Fruit fly (Drosophila melanogaster) whole organism, embryonic: ENCODE measurements around the gene Cenp-C.

Source experiments
- B-H1 ChIP-seq: fragments of 200-800 bp; sonication (Bioruptor generic); IDR thresholded peaks from 3 replicates; pipeline ENCODE4 v1.3.6; 2022; ENCODE audit warnings: missing biosample characterization, missing genetic modification characterization
- CG12299 ChIP-seq: fragments of 200-800 bp; sonication (Bioruptor generic); optimal IDR thresholded peaks from 2 replicates; lab custom pipeline; 2018; ENCODE audit warnings: missing biosample characterization, mild to moderate bottlenecking, missing genetic modification characterization
- CG1233 ChIP-seq: fragments of 200-800 bp; sonication (Bioruptor generic); optimal IDR thresholded peaks from 4 replicates; lab custom pipeline; 2018; ENCODE audit warnings: missing biosample characterization, mild to moderate bottlenecking, missing genetic modification characterization
- CG12769 ChIP-seq: fragments of 200-800 bp; sonication (Bioruptor generic); optimal IDR thresholded peaks from 2 replicates; lab custom pipeline; 2019; ENCODE audit warnings: missing biosample characterization, mild to moderate bottlenecking, missing genetic modification characterization, moderate library complexity
- CG13287 ChIP-seq: fragments of 200-800 bp; sonication (Bioruptor generic); IDR thresholded peaks from 2 replicates; pipeline ENCODE4 v1.3.6; 2022; ENCODE audit warnings: missing biosample characterization, missing genetic modification characterization; ENCODE audit not compliant: partially characterized antibody
- CG13624 ChIP-seq: fragments of 200-800 bp; sonication (Bioruptor generic); optimal IDR thresholded peaks from 2 replicates; lab custom pipeline; 2016; ENCODE audit warnings: missing biosample characterization, missing genetic modification characterization
- CG14050 ChIP-seq: fragments of 200-800 bp; sonication (Bioruptor generic); IDR thresholded peaks from 3 replicates; pipeline ENCODE4 v1.3.6; 2022; ENCODE audit warnings: missing biosample characterization, missing genetic modification characterization
- CG14441 ChIP-seq: fragments of 200-800 bp; sonication (Bioruptor generic); IDR thresholded peaks from 2 replicates; pipeline ENCODE4 v1.3.6; 2022; ENCODE audit warnings: missing biosample characterization, missing genetic modification characterization
- CG14965 ChIP-seq: fragments of 200-800 bp; sonication (Bioruptor generic); optimal IDR thresholded peaks from 2 replicates; lab custom pipeline; 2016; ENCODE audit warnings: missing biosample characterization, missing genetic modification characterization, borderline replicate concordance
- CG17186 ChIP-seq: fragments of 200-800 bp; sonication (Bioruptor generic); optimal IDR thresholded peaks from 3 replicates; lab custom pipeline; 2017; ENCODE audit warnings: missing biosample characterization, missing genetic modification reagents, missing genetic modification characterization
- CG32767 ChIP-seq: fragments of 200-800 bp; sonication (Bioruptor generic); IDR thresholded peaks from 2 replicates; pipeline ENCODE4 v1.3.6; 2022; ENCODE audit warnings: missing biosample characterization, missing genetic modification characterization
- CG5953 ChIP-seq: fragments of 200-800 bp; sonication (Bioruptor generic); IDR thresholded peaks from 2 replicates; pipeline ENCODE4 v1.3.6; 2022; ENCODE audit warnings: missing biosample characterization, missing genetic modification characterization
- CG7987 ChIP-seq: fragments of 200-800 bp; sonication (Bioruptor generic); optimal IDR thresholded peaks from 2 replicates; lab custom pipeline; 2018; ENCODE audit warnings: missing biosample characterization, mild to moderate bottlenecking, missing genetic modification characterization, moderate library complexity
- CG9932 ChIP-seq: fragments of 200-800 bp; sonication (Bioruptor generic); IDR thresholded peaks from 2 replicates; pipeline ENCODE4 v1.3.6; 2022; ENCODE audit warnings: missing biosample characterization, missing genetic modification characterization
- Dad ChIP-seq: fragments of 200-800 bp; sonication (Bioruptor generic); optimal IDR thresholded peaks from 3 replicates; lab custom pipeline; 2016; ENCODE audit warnings: missing biosample characterization, missing genetic modification characterization
- Fer1 ChIP-seq: fragments of 200-800 bp; sonication (Bioruptor generic); optimal IDR thresholded peaks from 2 replicates; lab custom pipeline; 2017; ENCODE audit warnings: missing biosample characterization, mild to moderate bottlenecking, missing genetic modification characterization
- Fer3 ChIP-seq: fragments of 200-800 bp; sonication (Bioruptor generic); optimal IDR thresholded peaks from 2 replicates; lab custom pipeline; 2018; ENCODE audit warnings: missing biosample characterization, mild to moderate bottlenecking, missing genetic modification characterization, moderate library complexity
- Gug ChIP-seq: fragments of 200-800 bp; sonication (Bioruptor generic); IDR thresholded peaks from 4 replicates; pipeline ENCODE4 v1.3.6; 2022; ENCODE audit warnings: missing biosample characterization, missing genetic modification characterization
- HmgZ ChIP-seq: fragments of 200-800 bp; sonication (Bioruptor generic); optimal IDR thresholded peaks from 2 replicates; lab custom pipeline; 2018; ENCODE audit warnings: missing biosample characterization, mild to moderate bottlenecking, missing genetic modification characterization
- Opbp ChIP-seq: fragments of 200-800 bp; sonication (Bioruptor generic); IDR thresholded peaks from 3 replicates; pipeline ENCODE4 v1.3.6; 2022; ENCODE audit warnings: missing biosample characterization, missing genetic modification characterization; ENCODE audit not compliant: partially characterized antibody
- Sry-δ ChIP-seq: fragments of 200-800 bp; sonication (Bioruptor generic); optimal IDR thresholded peaks from 2 replicates; lab custom pipeline; 2016; ENCODE audit warnings: missing biosample characterization, missing genetic modification characterization
- Trl ChIP-seq, 3 experiments: fragments of >200 bp in 2 of 3; fragments of 200-800 bp in 1 of 3; sonication (Bioruptor generic) in 1 of 3; optimal IDR thresholded peaks; 2 replicates in 1 of 3; 3 replicates in 2 of 3; lab custom pipeline; 2016 to 2017; ENCODE audit warnings: missing biosample characterization in 1 of 3, missing genetic modification characterization in 1 of 3
- al ChIP-seq: fragments of 200-800 bp; sonication (Bioruptor generic); IDR thresholded peaks from 2 replicates; pipeline ENCODE4 v1.3.6; 2022; ENCODE audit warnings: missing biosample characterization, missing genetic modification characterization
- bab2 ChIP-seq: fragments of 200-800 bp; sonication (Bioruptor generic); optimal IDR thresholded peaks from 2 replicates; lab custom pipeline; 2016; ENCODE audit warnings: missing biosample characterization, missing genetic modification characterization
- dmrt11E ChIP-seq: fragments of 200-800 bp; sonication (Bioruptor generic); optimal IDR thresholded peaks from 3 replicates; lab custom pipeline; 2018; ENCODE audit warnings: missing biosample characterization, mild to moderate bottlenecking, missing genetic modification characterization, moderate library complexity
- exex ChIP-seq: fragments of 200-800 bp; sonication (Bioruptor generic); optimal IDR thresholded peaks from 4 replicates; lab custom pipeline; 2018; ENCODE audit warnings: missing biosample characterization, mild to moderate bottlenecking, missing genetic modification characterization, moderate library complexity
- grn ChIP-seq: fragments of 200-800 bp; sonication (Bioruptor generic); optimal IDR thresholded peaks from 3 replicates; lab custom pipeline; 2017; ENCODE audit warnings: missing biosample characterization, missing genetic modification characterization
- gro ChIP-seq: fragments of 200-800 bp; sonication (Bioruptor generic); optimal IDR thresholded peaks from 2 replicates; lab custom pipeline; 2016; ENCODE audit warnings: missing biosample characterization, missing genetic modification characterization
- gt ChIP-seq: fragments of 200-800 bp; sonication (Bioruptor generic); IDR thresholded peaks from 2 replicates; pipeline ENCODE4 v1.3.6; 2022; ENCODE audit warnings: missing biosample characterization, missing genetic modification characterization
- hkb ChIP-seq, 2 experiments: fragments of 200-800 bp in 1 of 2; fragments of >200 bp in 1 of 2; sonication (Bioruptor generic) in 1 of 2; IDR thresholded peaks in 1 of 2; optimal IDR thresholded peaks in 1 of 2; 2 replicates each; pipeline versions ENCODE4 v1.3.6 to Lab custom; 2017 to 2022; ENCODE audit warnings: missing biosample characterization in 1 of 2, missing genetic modification characterization in 1 of 2
- lab ChIP-seq: fragments of 200-800 bp; sonication (Bioruptor generic); optimal IDR thresholded peaks from 3 replicates; lab custom pipeline; 2017; ENCODE audit warnings: missing biosample characterization, missing genetic modification characterization, mild to moderate bottlenecking, moderate library complexity, missing genetic modification reagents
- mld ChIP-seq: fragments of 200-800 bp; sonication (Bioruptor generic); IDR thresholded peaks from 3 replicates; pipeline ENCODE4 v1.3.6; 2022; ENCODE audit warnings: missing biosample characterization, missing genetic modification characterization; ENCODE audit not compliant: partially characterized antibody
- pan ChIP-seq, 4 experiments: fragments of >200 bp in 3 of 4; fragments of 200-800 bp in 1 of 4; sonication (Bioruptor generic) in 1 of 4; optimal IDR thresholded peaks in 3 of 4; IDR thresholded peaks in 1 of 4; 2 replicates each; pipeline versions ENCODE4 v1.3.6 to Lab custom; 2017 to 2022; ENCODE audit warnings: missing biosample characterization in 2 of 4, missing genetic modification characterization in 2 of 4, mixed read lengths in 1 of 4
- ranshi ChIP-seq: fragments of 200-800 bp; sonication (Bioruptor generic); IDR thresholded peaks from 2 replicates; pipeline ENCODE4 v1.3.6; 2022; ENCODE audit warnings: missing biosample characterization, missing genetic modification characterization
- scrt ChIP-seq: fragments of 200-800 bp; sonication (Bioruptor generic); optimal IDR thresholded peaks from 2 replicates; lab custom pipeline; 2018; ENCODE audit warnings: missing biosample characterization, mild to moderate bottlenecking, missing genetic modification characterization, moderate library complexity
- sd ChIP-seq: fragments of 200-800 bp; sonication (Bioruptor generic); optimal IDR thresholded peaks from 3 replicates; lab custom pipeline; 2018; ENCODE audit warnings: missing biosample characterization, mild to moderate bottlenecking, missing genetic modification characterization, moderate library complexity
- sug ChIP-seq: fragments of 200-800 bp; optimal IDR thresholded peaks from 2 replicates; lab custom pipeline; 2019; ENCODE audit warnings: missing biosample characterization, mild to moderate bottlenecking, missing genetic modification characterization, moderate library complexity
- vnd ChIP-seq: fragments of 200-800 bp; sonication (Bioruptor generic); IDR thresholded peaks from 3 replicates; pipeline ENCODE4 v1.3.6; 2022; ENCODE audit warnings: missing biosample characterization, missing genetic modification characterization; ENCODE audit not compliant: partially characterized antibody

The Cenp-C gene

dm6 chr3R:8517752-8518185 lies 46.1 kb upstream of the Cenp-C start, which contains the start of gene CG11737 (continued):
- TF ChIP-seq hkb (optimal IDR thresholded peaks at IDR 0.05; lab: Kevin White, UChicago): no peak
- no peak for TF ChIP-seq hkb (GFP tag; IDR thresholded peaks at IDR 0.05; lab: Robert Waterston, UW)
- no peak for TF ChIP-seq pan (optimal IDR thresholded peaks at IDR 0.05; lab: Kevin White, UChicago)
- TF ChIP-seq pan (GFP tag; optimal IDR thresholded peaks at IDR 0.05 in 1 of 2, IDR thresholded peaks at IDR 0.05 in 1 of 2): no peak
- TF ChIP-seq CG17186 (GFP tag; lab: Kevin White, UChicago): peak; percentile 81
- TF ChIP-seq sd: no peak
- peak; percentile 72 for TF ChIP-seq CG13287
- TF ChIP-seq ranshi (GFP tag; lab: Robert Waterston, UW): no peak
- TF ChIP-seq Sry-δ (GFP tag; lab: Kevin White, UChicago): peak; percentile 67
- TF ChIP-seq CG5953: no peak
- TF ChIP-seq Opbp: peak; percentile 26; the same call in 1 of the 3 replicates
- TF ChIP-seq CG32767 (GFP tag; lab: Robert Waterston, UW): no peak
- no peak for TF ChIP-seq Dad (GFP tag; lab: Kevin White, UChicago)
- TF ChIP-seq CG14441 (GFP tag; lab: Robert Waterston, UW): no peak
- TF ChIP-seq Gug (GFP tag; lab: Robert Waterston, UW): no peak
- no peak for TF ChIP-seq bab2
- no peak for TF ChIP-seq Trl (optimal IDR thresholded peaks at IDR 0.05; lab: Kevin White, UChicago)
- no peak for TF ChIP-seq Trl (GFP tag; optimal IDR thresholded peaks at IDR 0.05; lab: Kevin White, UChicago)
- peak; percentile 3 for TF ChIP-seq CG13624 (GFP tag; lab: Kevin White, UChicago)
- no peak for TF ChIP-seq Fer3 (tag; lab: Kevin White, UChicago)
- no peak for TF ChIP-seq gro
- no peak for TF ChIP-seq B-H1 (GFP tag; lab: Robert Waterston, UW)
- TF ChIP-seq HmgZ: peak; percentile 50
- no peak for TF ChIP-seq dmrt11E
- TF ChIP-seq Fer1: no peak
- no peak for TF ChIP-seq CG1233 (GFP tag; lab: Kevin White, UChicago)
- no peak for TF ChIP-seq CG7987 (GFP tag; lab: Kevin White, UChicago)
- peak; percentile 69 for TF ChIP-seq scrt
- peak; percentile 69 for TF ChIP-seq vnd (GFP tag; lab: Robert Waterston, UW)
- no peak for TF ChIP-seq al (GFP tag; lab: Robert Waterston, UW)
- TF ChIP-seq gt: no peak
- no peak for TF ChIP-seq lab (GFP tag; lab: Kevin White, UChicago)
- TF ChIP-seq CG14965 (GFP tag; lab: Kevin White, UChicago): no peak
- no peak for TF ChIP-seq mld (GFP tag; lab: Robert Waterston, UW)

- TF ChIP-seq CG9932 (no peak), grn (GFP tag; lab: Kevin White, UChicago) (peak; percentile 16), sug (tag; lab: Kevin White, UChicago) (peak; percentile 81), CG14050 (no peak), exex (tag; lab: Kevin White, UChicago) (peak; percentile 91), vnd (GFP tag; lab: Robert Waterston, UW) (0 out of 3 replicates have a peak, but pooled peaks have one; percentile 21), CG12299 (tag; lab: Kevin White, UChicago) (no peak), CG12769 (tag; lab: Kevin White, UChicago) (peak; percentile 33)
Observed at dm6 chr3R:8518565-8519154, 45.2 kb upstream of the Cenp-C start.
